Worm (Caenorhabditis elegans) whole organism, young adult: ENCODE measurements around the gene C35B1.8.

Experiments
- T07F8.4 ChIP-seq: sonication (generic microtip); optimal IDR thresholded peaks from 2 replicates; lab custom pipeline; 2016; ENCODE audit warnings: mild to moderate bottlenecking, missing genetic modification characterization, moderate library complexity, missing compliant biosample characterization
- dpl-1 ChIP-seq: fragments of 150-350 bp; optimal IDR thresholded peaks from 2 replicates; lab custom pipeline; 2014; ENCODE audit warnings: missing biosample characterization, missing genetic modification reagents, missing genetic modification characterization
- lin-26 ChIP-seq: fragments of 200-800 bp; sonication (Bioruptor generic); IDR thresholded peaks from 2 replicates; pipeline ENCODE4 v1.3.6; 2022; ENCODE audit warnings: missing genetic modification reagents, missing genetic modification characterization, missing compliant biosample characterization
- mxl-1 ChIP-seq: sonication (generic microtip); optimal IDR thresholded peaks from 2 replicates; lab custom pipeline; 2016; ENCODE audit warnings: missing genetic modification characterization, missing compliant biosample characterization
- tbp1 ChIP-seq: fragments of 200-800 bp; sonication (Bioruptor generic); optimal IDR thresholded peaks from 2 replicates; lab custom pipeline; 2018; ENCODE audit warnings: mild to moderate bottlenecking, missing genetic modification characterization, missing compliant biosample characterization

DNA sequence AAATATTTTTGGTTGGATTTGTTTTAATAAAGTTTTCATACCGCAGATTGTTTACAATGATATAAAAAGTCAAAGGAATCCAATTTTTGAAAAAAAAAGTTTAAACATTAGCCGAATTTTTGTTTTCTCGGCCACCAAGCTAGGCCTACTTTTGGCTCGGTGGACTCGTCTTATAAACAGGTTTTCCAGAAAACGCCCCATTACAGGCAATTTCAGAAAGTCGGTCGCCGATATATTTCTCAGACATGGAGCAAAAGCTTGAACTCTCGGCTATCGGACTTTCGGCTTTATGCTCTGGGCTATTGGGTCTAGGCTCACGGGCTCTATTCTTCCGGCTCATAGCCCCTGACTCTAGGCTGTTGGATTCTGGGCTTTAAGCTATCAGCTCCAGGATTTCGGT lies 4.3 kb upstream of the C35B1.8 start:
- TF ChIP-seq mxl-1 (tag; lab: Kevin White, UChicago) (no peak), lin-26 (GFP tag; lab: Robert Waterston, UW) (no peak), dpl-1 (GFP tag; lab: Kevin White, UChicago) (no peak), tbp1 (no peak), T07F8.4 (tag; lab: Kevin White, UChicago) (no peak)
